Fruit fly (Drosophila melanogaster) whole organism, embryonic: Measurements from ENCODE around the gene org-1.

Experiments
- ATbp ChIP-seq: fragments of 200-800 bp; sonication (Bioruptor generic); optimal IDR thresholded peaks from 2 replicates; lab custom pipeline; 2017; ENCODE audit warnings: missing biosample characterization, mild to moderate bottlenecking, missing genetic modification characterization, missing genetic modification reagents
- Ada2b ChIP-seq: fragments of 200-800 bp; sonication (Bioruptor generic); IDR thresholded peaks from 2 replicates; pipeline ENCODE4 v1.3.6; 2022; ENCODE audit warnings: missing biosample characterization, missing genetic modification characterization
- Blimp-1 ChIP-seq: fragments of 200-800 bp; sonication (Bioruptor generic); optimal IDR thresholded peaks from 3 replicates; lab custom pipeline; 2018; ENCODE audit warnings: missing biosample characterization, missing genetic modification characterization, mild to moderate bottlenecking, moderate library complexity, missing genetic modification reagents
- CG10366 ChIP-seq: fragments of 200-800 bp; sonication (Bioruptor generic); IDR thresholded peaks from 2 replicates; pipeline ENCODE4 v1.3.6; 2022; ENCODE audit warnings: missing biosample characterization, missing genetic modification characterization
- CG11398 ChIP-seq: fragments of 200-800 bp; sonication (Bioruptor generic); optimal IDR thresholded peaks from 2 replicates; lab custom pipeline; 2016; ENCODE audit warnings: missing biosample characterization, missing genetic modification characterization
- CG11456 ChIP-seq: fragments of 200-800 bp; sonication (Bioruptor generic); IDR thresholded peaks from 3 replicates; pipeline ENCODE4 v1.3.6; 2022; ENCODE audit warnings: missing biosample characterization, missing genetic modification characterization
- CG11504 ChIP-seq: fragments of 200-800 bp; sonication (Bioruptor generic); optimal IDR thresholded peaks from 3 replicates; lab custom pipeline; 2019; ENCODE audit warnings: missing biosample characterization, mild to moderate bottlenecking, missing genetic modification characterization, moderate library complexity
- CG11695 ChIP-seq: fragments of 200-800 bp; sonication (Bioruptor generic); IDR thresholded peaks from 3 replicates; pipeline ENCODE4 v1.3.6; 2022; ENCODE audit warnings: missing biosample characterization, missing genetic modification characterization
- CG11696 ChIP-seq: fragments of 200-800 bp; sonication (Bioruptor generic); IDR thresholded peaks from 2 replicates; pipeline ENCODE4 v1.3.6; 2022; ENCODE audit warnings: missing biosample characterization, missing genetic modification characterization
- CG1233 ChIP-seq: fragments of 200-800 bp; sonication (Bioruptor generic); optimal IDR thresholded peaks from 4 replicates; lab custom pipeline; 2018; ENCODE audit warnings: missing biosample characterization, mild to moderate bottlenecking, missing genetic modification characterization
- CG15073 ChIP-seq: fragments of 200-800 bp; sonication (Bioruptor generic); optimal IDR thresholded peaks from 2 replicates; lab custom pipeline; 2016; ENCODE audit warnings: missing biosample characterization, missing genetic modification characterization
- CG15514 ChIP-seq: fragments of 200-800 bp; sonication (Bioruptor generic); optimal IDR thresholded peaks from 3 replicates; lab custom pipeline; 2017; ENCODE audit warnings: missing biosample characterization, missing genetic modification characterization, mild to moderate bottlenecking, moderate library complexity, missing genetic modification reagents
- CG1603 ChIP-seq: fragments of 200-800 bp; sonication (Bioruptor generic); optimal IDR thresholded peaks from 2 replicates; lab custom pipeline; 2019; ENCODE audit warnings: missing biosample characterization, mild to moderate bottlenecking, missing genetic modification characterization, moderate library complexity
- CG16863 ChIP-seq: fragments of 200-800 bp; sonication (Bioruptor generic); optimal IDR thresholded peaks from 3 replicates; lab custom pipeline; 2016; ENCODE audit warnings: missing biosample characterization, missing genetic modification characterization
- CG17359 ChIP-seq: fragments of 200-800 bp; sonication (Bioruptor generic); optimal IDR thresholded peaks from 3 replicates; lab custom pipeline; 2018; ENCODE audit warnings: missing biosample characterization, mild to moderate bottlenecking, missing genetic modification characterization, moderate library complexity
- CG17385 ChIP-seq: fragments of 200-800 bp; sonication (Bioruptor generic); optimal IDR thresholded peaks from 3 replicates; lab custom pipeline; 2018; ENCODE audit warnings: missing biosample characterization, mild to moderate bottlenecking, missing genetic modification characterization
- CG30403 ChIP-seq: fragments of 200-800 bp; sonication (Bioruptor generic); optimal IDR thresholded peaks from 3 replicates; lab custom pipeline; 2016; ENCODE audit warnings: missing biosample characterization, missing genetic modification characterization
- CG33213 ChIP-seq: fragments of 200-800 bp; sonication (Bioruptor generic); optimal IDR thresholded peaks from 3 replicates; lab custom pipeline; 2016; ENCODE audit warnings: missing biosample characterization, missing genetic modification characterization
- CG4360 ChIP-seq: fragments of 200-800 bp; sonication (Bioruptor generic); IDR thresholded peaks from 2 replicates; pipeline ENCODE4 v1.3.6; 2022; ENCODE audit warnings: missing biosample characterization, missing genetic modification characterization
- CG6813 ChIP-seq: fragments of 200-800 bp; sonication (Bioruptor generic); optimal IDR thresholded peaks from 2 replicates; lab custom pipeline; 2017; ENCODE audit warnings: missing biosample characterization, missing genetic modification characterization, mild to moderate bottlenecking, moderate library complexity, missing genetic modification reagents
- CG6854 ChIP-seq: fragments of 200-800 bp; sonication (Bioruptor generic); optimal IDR thresholded peaks from 3 replicates; lab custom pipeline; 2017; ENCODE audit warnings: missing biosample characterization, mild to moderate bottlenecking, missing genetic modification characterization
- CG7556 ChIP-seq: fragments of 200-800 bp; sonication (Bioruptor generic); optimal IDR thresholded peaks from 2 replicates; lab custom pipeline; 2017; ENCODE audit warnings: missing biosample characterization, mild to moderate bottlenecking, missing genetic modification characterization
- Chrac-16 ChIP-seq: fragments of 200-800 bp; sonication (Bioruptor generic); optimal IDR thresholded peaks from 3 replicates; lab custom pipeline; 2016; ENCODE audit warnings: missing biosample characterization, missing genetic modification characterization
- HLHmδ ChIP-seq: fragments of 200-800 bp; sonication (Bioruptor generic); optimal IDR thresholded peaks from 2 replicates; lab custom pipeline; 2018; ENCODE audit warnings: missing biosample characterization, mild to moderate bottlenecking, missing genetic modification characterization, moderate library complexity
- Med ChIP-seq: fragments of 200-800 bp; sonication (Bioruptor generic); peaks from one replicate; lab custom pipeline; 2016; ENCODE audit warnings: missing biosample characterization, missing genetic modification characterization, mild to moderate bottlenecking, inconsistent platforms, moderate library complexity
- Mrtf ChIP-seq: fragments of 200-800 bp; sonication (Bioruptor generic); IDR thresholded peaks from 3 replicates; pipeline ENCODE4 v1.3.6; 2022; ENCODE audit warnings: missing biosample characterization, missing genetic modification characterization
- Myb ChIP-seq: fragments of 200-800 bp; sonication (Bioruptor generic); optimal IDR thresholded peaks from 2 replicates; lab custom pipeline; 2016; ENCODE audit warnings: missing biosample characterization, missing genetic modification characterization
- Opbp ChIP-seq: fragments of 200-800 bp; sonication (Bioruptor generic); IDR thresholded peaks from 3 replicates; pipeline ENCODE4 v1.3.6; 2022; ENCODE audit warnings: missing biosample characterization, missing genetic modification characterization; ENCODE audit not compliant: partially characterized antibody
- Vsx1 ChIP-seq: fragments of 200-800 bp; sonication (Bioruptor generic); optimal IDR thresholded peaks from 2 replicates; lab custom pipeline; 2017; ENCODE audit warnings: missing biosample characterization, mild to moderate bottlenecking, missing genetic modification characterization, missing genetic modification reagents
- bowl ChIP-seq: fragments of 200-800 bp; sonication (Bioruptor generic); IDR thresholded peaks from 2 replicates; pipeline ENCODE4 v1.3.6; 2022; ENCODE audit warnings: missing biosample characterization, missing genetic modification characterization
- bsh ChIP-seq, 2 experiments: fragments of 200-800 bp; sonication (Bioruptor generic); optimal IDR thresholded peaks; 2 replicates each; lab custom pipeline; 2017 to 2018; ENCODE audit warnings: mild to moderate bottlenecking in 2 of 2, missing biosample characterization in 2 of 2, missing genetic modification characterization in 2 of 2, moderate library complexity in 1 of 2
- croc ChIP-seq: fragments of 200-800 bp; sonication (Bioruptor generic); conservative IDR thresholded peaks from 3 replicates; pipeline ENCODE4 v1.3.6; 2022; ENCODE audit warnings: missing biosample characterization, missing genetic modification characterization
- cwo ChIP-seq: fragments of 200-800 bp; sonication (Bioruptor generic); optimal IDR thresholded peaks from 3 replicates; lab custom pipeline; 2017; ENCODE audit warnings: missing biosample characterization, missing genetic modification characterization, mild to moderate bottlenecking, moderate library complexity, missing genetic modification reagents
- emc ChIP-seq: fragments of 200-800 bp; sonication (Bioruptor generic); optimal IDR thresholded peaks from 2 replicates; lab custom pipeline; 2016; ENCODE audit warnings: missing biosample characterization, missing genetic modification characterization
- esg ChIP-seq: fragments of 200-800 bp; sonication (Bioruptor generic); conservative IDR thresholded peaks from 2 replicates; pipeline ENCODE4 v1.3.6; 2022; ENCODE audit warnings: missing biosample characterization, missing genetic modification characterization
- ewg ChIP-seq: fragments of 200-800 bp; sonication (Bioruptor generic); optimal IDR thresholded peaks from 3 replicates; lab custom pipeline; 2017; ENCODE audit warnings: mild to moderate bottlenecking, missing biosample characterization, missing genetic modification reagents, missing genetic modification characterization
- fd102C ChIP-seq: fragments of 200-800 bp; sonication (Bioruptor generic); optimal IDR thresholded peaks from 2 replicates; lab custom pipeline; 2018; ENCODE audit warnings: missing biosample characterization, mild to moderate bottlenecking, missing genetic modification characterization, moderate library complexity
- ftz-f1 ChIP-seq: fragments of 200-800 bp; sonication (Bioruptor generic); optimal IDR thresholded peaks from 2 replicates; lab custom pipeline; 2016; ENCODE audit warnings: missing biosample characterization, missing genetic modification characterization
- grn ChIP-seq: fragments of 200-800 bp; sonication (Bioruptor generic); optimal IDR thresholded peaks from 3 replicates; lab custom pipeline; 2017; ENCODE audit warnings: missing biosample characterization, missing genetic modification characterization
- ind ChIP-seq: fragments of 200-800 bp; sonication (Bioruptor generic); optimal IDR thresholded peaks from 3 replicates; lab custom pipeline; 2016; ENCODE audit warnings: missing biosample characterization, missing genetic modification characterization
- kah ChIP-seq: fragments of 200-800 bp; sonication (Bioruptor generic); optimal IDR thresholded peaks from 2 replicates; lab custom pipeline; 2018; ENCODE audit warnings: missing biosample characterization, mild to moderate bottlenecking, missing genetic modification characterization
- lab ChIP-seq: fragments of 200-800 bp; sonication (Bioruptor generic); optimal IDR thresholded peaks from 3 replicates; lab custom pipeline; 2017; ENCODE audit warnings: missing biosample characterization, missing genetic modification characterization, mild to moderate bottlenecking, moderate library complexity, missing genetic modification reagents
- nom ChIP-seq: fragments of 200-800 bp; sonication (Bioruptor generic); optimal IDR thresholded peaks from 2 replicates; lab custom pipeline; 2017; ENCODE audit warnings: missing biosample characterization, missing genetic modification characterization, mild to moderate bottlenecking, moderate library complexity, missing genetic modification reagents
- odd ChIP-seq: fragments of 200-800 bp; sonication (Bioruptor generic); optimal IDR thresholded peaks from 2 replicates; lab custom pipeline; 2017; ENCODE audit warnings: missing biosample characterization, mild to moderate bottlenecking, missing genetic modification characterization
- pros ChIP-seq: fragments of 200-800 bp; sonication (Bioruptor generic); optimal IDR thresholded peaks from 3 replicates; lab custom pipeline; 2019; ENCODE audit warnings: missing biosample characterization, mild to moderate bottlenecking, missing genetic modification characterization, moderate library complexity
- ro ChIP-seq: fragments of 200-800 bp; sonication (Bioruptor generic); IDR thresholded peaks from 2 replicates; pipeline ENCODE4 v1.3.6; 2022; ENCODE audit warnings: missing biosample characterization, missing genetic modification characterization
- sens ChIP-seq: fragments of 200-800 bp; sonication (Bioruptor generic); peaks from one replicate; lab custom pipeline; 2016; ENCODE audit warnings: missing biosample characterization, missing genetic modification characterization
- sob ChIP-seq: fragments of 200-800 bp; sonication (Bioruptor generic); IDR thresholded peaks from 2 replicates; pipeline ENCODE4 v1.3.6; 2022; ENCODE audit warnings: missing biosample characterization, missing genetic modification characterization
- wor ChIP-seq: fragments of 200-800 bp; sonication (Bioruptor generic); IDR thresholded peaks from 2 replicates; pipeline ENCODE4 v1.3.6; 2022; ENCODE audit warnings: missing biosample characterization, missing genetic modification characterization
- zf30C ChIP-seq: fragments of 200-800 bp; sonication (Bioruptor generic); optimal IDR thresholded peaks from 3 replicates; lab custom pipeline; 2018; ENCODE audit warnings: missing biosample characterization, mild to moderate bottlenecking, missing genetic modification characterization

Gene org-1

dm6 chrX:8460232-8460631, 5.4 kb upstream of the org-1 start (continued):
- TF ChIP-seq kah: no peak
- TF ChIP-seq Vsx1: no peak
- no peak for TF ChIP-seq Chrac-16 (GFP tag; lab: Kevin White, UChicago)
- no peak for TF ChIP-seq esg
- no peak for TF ChIP-seq bowl (GFP tag; lab: Robert Waterston, UW)
- TF ChIP-seq zf30C (GFP tag; lab: Kevin White, UChicago): peak; percentile 17
- TF ChIP-seq ftz-f1 (GFP tag; lab: Kevin White, UChicago): no peak
- TF ChIP-seq croc (GFP tag; lab: Robert Waterston, UW): no peak
- no peak for TF ChIP-seq CG17385 (GFP tag; lab: Kevin White, UChicago)
- TF ChIP-seq CG33213 (GFP tag; lab: Kevin White, UChicago): no peak
- TF ChIP-seq odd: no peak
- TF ChIP-seq Ada2b: no peak
- no peak for TF ChIP-seq Myb
- no peak for TF ChIP-seq CG16863 (GFP tag; lab: Kevin White, UChicago)
- no peak for TF ChIP-seq Opbp (GFP tag; lab: Robert Waterston, UW)
- no peak for TF ChIP-seq ro (GFP tag; lab: Robert Waterston, UW)
- TF ChIP-seq CG30403: no peak
- TF ChIP-seq CG10366 (GFP tag; lab: Robert Waterston, UW): no peak
- no peak for TF ChIP-seq ewg (GFP tag; lab: Kevin White, UChicago)
- TF ChIP-seq HLHmδ (GFP tag; lab: Kevin White, UChicago): no peak
- TF ChIP-seq pros: no peak
- TF ChIP-seq Mrtf (GFP tag; lab: Robert Waterston, UW): 0 out of 3 replicates have a peak, but pooled peaks have one; percentile 34
- no peak for TF ChIP-seq CG4360 (GFP tag; lab: Robert Waterston, UW)
- no peak for TF ChIP-seq fd102C (GFP tag; lab: Kevin White, UChicago)
- TF ChIP-seq sob (GFP tag; lab: Robert Waterston, UW): no peak
- TF ChIP-seq CG11456: no peak
- no peak for TF ChIP-seq CG15514
- no peak for TF ChIP-seq emc (GFP tag; lab: Kevin White, UChicago)
- TF ChIP-seq CG11696 (GFP tag; lab: Robert Waterston, UW): peak; percentile 64
- no peak for TF ChIP-seq CG7556 (GFP tag; lab: Kevin White, UChicago)
- peak; percentile 21 for TF ChIP-seq sens (GFP tag; lab: Kevin White, UChicago)

DNA sequence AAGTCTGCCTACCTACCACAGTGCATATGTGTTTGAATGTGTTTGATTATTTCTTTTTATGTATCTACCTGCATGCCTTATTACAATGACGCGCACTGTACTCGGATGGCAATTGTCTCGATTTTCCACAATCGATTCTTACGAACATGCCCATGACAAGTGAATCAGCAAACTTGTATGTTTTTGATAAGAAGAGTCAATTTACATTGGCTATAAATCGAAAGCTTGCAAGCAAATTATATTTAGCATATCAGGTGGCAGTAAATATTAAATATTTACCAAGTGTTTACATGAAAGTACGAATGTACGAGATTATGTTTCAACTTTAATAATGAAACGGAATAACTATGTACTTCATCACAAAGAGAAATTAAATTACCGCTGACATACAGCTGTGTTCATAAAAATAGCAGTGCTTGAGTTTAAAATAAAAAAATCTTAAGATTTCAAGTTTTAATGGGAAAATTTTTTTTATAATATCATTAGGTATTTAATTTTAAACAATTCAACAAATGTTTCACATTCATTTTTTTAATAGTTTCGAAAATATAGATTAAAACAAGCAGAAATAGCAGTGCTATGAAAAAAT, 4.7 kb upstream of the org-1 start:
- TF ChIP-seq CG11398 (GFP tag; lab: Kevin White, UChicago) (no peak), lab (peak; percentile 7), bsh (GFP tag; optimal IDR thresholded peaks at IDR 0.05; lab: Kevin White, UChicago) (peak in 1 of 2 experiments; percentile 19), CG11696 (GFP tag; lab: Robert Waterston, UW) (peak; percentile 54; the same call in 1 of the 2 replicates), CG1603 (tag; lab: Kevin White, UChicago) (peak; percentile 20), wor (no peak), sens (GFP tag; lab: Kevin White, UChicago) (peak; percentile 71), CG6813 (no peak), CG1233 (GFP tag; lab: Kevin White, UChicago) (peak; percentile 2), CG17359 (peak; percentile 19), cwo (GFP tag; lab: Kevin White, UChicago) (no peak), grn (GFP tag; lab: Kevin White, UChicago) (no peak), nom (peak; percentile 54), CG11504 (tag; lab: Kevin White, UChicago) (peak; percentile 9), CG6854 (GFP tag; lab: Kevin White, UChicago) (no peak), ind (GFP tag; lab: Kevin White, UChicago) (no peak), CG15073 (GFP tag; lab: Kevin White, UChicago) (no peak), Med (peak; percentile 0), CG11695 (GFP tag; lab: Robert Waterston, UW) (0 out of 3 replicates have a peak, but pooled peaks have one; percentile 29), Blimp-1 (GFP tag; lab: Kevin White, UChicago) (peak; percentile 5), ATbp (GFP tag; lab: Kevin White, UChicago) (peak; percentile 8)
- TF ChIP-seq, all 482 proteins: peak for 13
